Worm (Caenorhabditis elegans): Measurements from ENCODE around the gene nhr-98.

nhr-98 gene

ce11 chrV:497399-497798 lies 43.7 kb downstream of the nhr-98 start, which contains the start of gene T01G6.1:
Gene T01G6.1, plus strand, starts transcription at chrV:497699.
- TF ChIP-seq ceh-43 (GFP tag; optimal IDR thresholded peaks at IDR 0.05) (no peak), unc-39 (tag; optimal IDR thresholded peaks at IDR 0.05) (no peak), nhr-2 (tag; optimal IDR thresholded peaks at IDR 0.05) (no peak), pha-4 (tag; optimal IDR thresholded peaks at IDR 0.05) (no peak), lin-32 (GFP tag; optimal IDR thresholded peaks at IDR 0.05) (no peak), snpc-4 (tag; optimal IDR thresholded peaks at IDR 0.05) (no peak), lsy-2 (tag; optimal IDR thresholded peaks at IDR 0.05) (no peak), mep-1 (tag; optimal IDR thresholded peaks at IDR 0.05) (no peak), nhr-237 (tag; optimal IDR thresholded peaks at IDR 0.05) (no peak)

ce11 chrV:500535-500934 lies 46.9 kb downstream of the nhr-98 start:
- no peak for TF ChIP-seq ztf-11 (tag; optimal IDR thresholded peaks at IDR 0.05)
- no peak for TF ChIP-seq unc-39 (tag; optimal IDR thresholded peaks at IDR 0.05)
- no peak for TF ChIP-seq bed-3 (GFP tag; optimal IDR thresholded peaks at IDR 0.05)
- no peak for TF ChIP-seq blmp-1 (tag; optimal IDR thresholded peaks at IDR 0.05)
- no peak for TF ChIP-seq nhr-237 (tag; optimal IDR thresholded peaks at IDR 0.05)
- TF ChIP-seq ceh-39 (tag; optimal IDR thresholded peaks at IDR 0.05), result no peak

ce11 chrV:501230-501629 lies 47.6 kb downstream of the nhr-98 start, which contains the start of gene str-256:
Gene str-256, minus strand, starts transcription at chrV:501330.
- no peak for TF ChIP-seq ham-2 (GFP tag; optimal IDR thresholded peaks at IDR 0.05)
- TF ChIP-seq nhr-76 (tag; optimal IDR thresholded peaks at IDR 0.05), result no peak
- TF ChIP-seq nhr-2 (tag; optimal IDR thresholded peaks at IDR 0.05), result no peak
- no peak for TF ChIP-seq ztf-11 (tag; optimal IDR thresholded peaks at IDR 0.05)
- no peak for TF ChIP-seq drap-1 (GFP tag; optimal IDR thresholded peaks at IDR 0.05)
- TF ChIP-seq ceh-43 (GFP tag; optimal IDR thresholded peaks at IDR 0.05), result no peak
- TF ChIP-seq unc-120 (tag; optimal IDR thresholded peaks at IDR 0.05; ENCODE audit: poor library complexity, severe bottlenecking), result no peak
- no peak for TF ChIP-seq unc-39 (tag; optimal IDR thresholded peaks at IDR 0.05)
- no peak for TF ChIP-seq elt-1 (tag; optimal IDR thresholded peaks at IDR 0.05; ENCODE audit: borderline replicate concordance, insufficient read depth)
- TF ChIP-seq zip-8 (tag; optimal IDR thresholded peaks at IDR 0.05), result no peak

ce11 chrV:502803-503273 lies 49.2 kb downstream of the nhr-98 start, which contains the start of gene T01G6.10:
Gene T01G6.10, minus strand, starts transcription at chrV:503223.
- TF ChIP-seq mls-2 (tag; optimal IDR thresholded peaks at IDR 0.05) (no peak), flh-1 (GFP tag; optimal IDR thresholded peaks at IDR 0.05) (no peak), ceh-83 (GFP tag; optimal IDR thresholded peaks at IDR 0.05) (no peak), mep-1 (tag; optimal IDR thresholded peaks at IDR 0.05) (no peak), mab-5 (tag; optimal IDR thresholded peaks at IDR 0.05) (no peak), nhr-2 (tag; optimal IDR thresholded peaks at IDR 0.05) (no peak), sptf-1 (tag; optimal IDR thresholded peaks at IDR 0.05) (no peak), lsy-2 (tag; optimal IDR thresholded peaks at IDR 0.05) (no peak), nhr-76 (tag; optimal IDR thresholded peaks at IDR 0.05) (no peak), drap-1 (GFP tag; optimal IDR thresholded peaks at IDR 0.05) (no peak), unc-120 (tag; optimal IDR thresholded peaks at IDR 0.05; ENCODE audit: poor library complexity, severe bottlenecking) (no peak), nhr-12 (tag; optimal IDR thresholded peaks at IDR 0.05) (no peak), ztf-11 (tag; optimal IDR thresholded peaks at IDR 0.05) (no peak), unc-39 (tag; optimal IDR thresholded peaks at IDR 0.05) (no peak), nhr-28 (tag; optimal IDR thresholded peaks at IDR 0.05) (no peak)

- TF ChIP-seq drap-1 (GFP tag; optimal IDR thresholded peaks at IDR 0.05), result no peak
- TF ChIP-seq ceh-39 (tag; optimal IDR thresholded peaks at IDR 0.05), result no peak
- TF ChIP-seq mab-5 (tag; optimal IDR thresholded peaks at IDR 0.05), result no peak
- TF ChIP-seq mls-2 (tag; optimal IDR thresholded peaks at IDR 0.05), result no peak
- no peak for TF ChIP-seq blmp-1 (tag; optimal IDR thresholded peaks at IDR 0.05)
- TF ChIP-seq tbx-8 (GFP tag; optimal IDR thresholded peaks at IDR 0.05), result no peak
Measured at ce11 chrV:503728-504127, 50.1 kb downstream of the nhr-98 start, which contains the start of gene srlf-35. Gene srlf-35, plus strand, starts transcription at chrV:504028.

- TF ChIP-seq bed-3 (GFP tag; optimal IDR thresholded peaks at IDR 0.05) (no peak), ceh-43 (GFP tag; optimal IDR thresholded peaks at IDR 0.05) (no peak), nhr-237 (tag; optimal IDR thresholded peaks at IDR 0.05) (no peak), M03D4.4 (tag; optimal IDR thresholded peaks at IDR 0.05) (no peak), mls-2 (tag; optimal IDR thresholded peaks at IDR 0.05) (no peak), elt-1 (tag; optimal IDR thresholded peaks at IDR 0.05; ENCODE audit: borderline replicate concordance, insufficient read depth) (no peak)
Measured at ce11 chrV:505191-505590, 51.5 kb downstream of the nhr-98 start, which contains the start of gene srlf-19. Gene srlf-19, plus strand, starts transcription at chrV:505491.

Measured in whole organism, mixed stage, embryonic.